Worm (Caenorhabditis elegans) whole organism, young adult: ENCODE measurements around the gene pat-12.

Experiments used
- C17E4.6 ChIP-seq: fragments of 200-800 bp; sonication (Bioruptor generic); IDR thresholded peaks from 2 replicates; pipeline ENCODE4 v1.3.6; 2022; ENCODE audit warnings: missing genetic modification reagents, missing genetic modification characterization, missing compliant biosample characterization
- F10E7.11 ChIP-seq: sonication (generic microtip); optimal IDR thresholded peaks from 2 replicates; lab custom pipeline; 2017; ENCODE audit warnings: mild to moderate bottlenecking, missing genetic modification characterization, moderate library complexity, missing compliant biosample characterization
- F23B12.7 ChIP-seq: sonication (generic microtip); optimal IDR thresholded peaks from 2 replicates; lab custom pipeline; 2017; ENCODE audit warnings: missing genetic modification characterization, mild to moderate bottlenecking, missing compliant biosample characterization, antibody characterized with exemption, moderate library complexity; ENCODE audit not compliant: insufficient read depth
- F33H1.4 ChIP-seq: fragments of 200-800 bp; sonication (Bioruptor generic); IDR thresholded peaks from 2 replicates; pipeline ENCODE4 v1.3.6; 2022; ENCODE audit warnings: missing genetic modification reagents, missing genetic modification characterization, missing compliant biosample characterization
- F39B2.1 ChIP-seq: fragments of 200-800 bp; sonication (Bioruptor generic); IDR thresholded peaks from 2 replicates; pipeline ENCODE4 v1.3.6; 2022; ENCODE audit warnings: missing genetic modification reagents, missing genetic modification characterization, missing compliant biosample characterization
- F57A8.1 ChIP-seq: fragments of 200-800 bp; sonication (Bioruptor generic); optimal IDR thresholded peaks from 2 replicates; lab custom pipeline; 2018; ENCODE audit warnings: mild to moderate bottlenecking, missing genetic modification characterization, moderate library complexity, missing compliant biosample characterization
- K12H6.12 ChIP-seq: fragments of 200-800 bp; sonication (Bioruptor generic); optimal IDR thresholded peaks from 2 replicates; lab custom pipeline; 2018; ENCODE audit warnings: mild to moderate bottlenecking, missing genetic modification characterization, missing compliant biosample characterization
- T07F8.4 ChIP-seq: sonication (generic microtip); optimal IDR thresholded peaks from 2 replicates; lab custom pipeline; 2016; ENCODE audit warnings: mild to moderate bottlenecking, missing genetic modification characterization, moderate library complexity, missing compliant biosample characterization
- T26A5.8 ChIP-seq: sonication (generic microtip); optimal IDR thresholded peaks from 2 replicates; lab custom pipeline; 2016; ENCODE audit warnings: missing genetic modification characterization, missing compliant biosample characterization
- akir-1 ChIP-seq: fragments of 200-800 bp; sonication (Bioruptor generic); optimal IDR thresholded peaks from 2 replicates; lab custom pipeline; 2018; ENCODE audit warnings: mild to moderate bottlenecking, missing genetic modification characterization, moderate library complexity, missing compliant biosample characterization
- aptf-2 ChIP-seq: fragments of 200-800 bp; sonication (Bioruptor generic); conservative IDR thresholded peaks from 2 replicates; pipeline ENCODE4 v1.3.6; 2022; ENCODE audit warnings: missing genetic modification reagents, missing genetic modification characterization, missing compliant biosample characterization
- aptf-3 ChIP-seq: fragments of 200-800 bp; sonication (Bioruptor generic); IDR thresholded peaks from 2 replicates; pipeline ENCODE4 v1.3.6; 2022; ENCODE audit warnings: missing genetic modification characterization, missing compliant biosample characterization
- atf-7 ChIP-seq: sonication (generic microtip); optimal IDR thresholded peaks from 2 replicates; lab custom pipeline; 2017; ENCODE audit warnings: mild to moderate bottlenecking, missing genetic modification characterization, missing compliant biosample characterization
- attf-5 ChIP-seq: fragments of 200-800 bp; sonication (Bioruptor generic); optimal IDR thresholded peaks from 2 replicates; lab custom pipeline; 2018; ENCODE audit warnings: mild to moderate bottlenecking, missing genetic modification characterization, missing compliant biosample characterization
- cebp-1 ChIP-seq, 2 experiments: fragments of 200-800 bp in 1 of 2; sonication (Bioruptor generic) in 1 of 2; sonication (generic microtip) in 1 of 2; IDR thresholded peaks in 1 of 2; optimal IDR thresholded peaks in 1 of 2; 2 replicates each; pipeline versions ENCODE4 v1.3.6 to Lab custom; 2017 to 2022; ENCODE audit warnings: missing compliant biosample characterization in 2 of 2, missing genetic modification characterization in 2 of 2, mild to moderate bottlenecking in 1 of 2, missing genetic modification reagents in 1 of 2, moderate library complexity in 1 of 2
- ceh-100 ChIP-seq: fragments of 200-800 bp; sonication (Bioruptor generic); IDR thresholded peaks from 2 replicates; pipeline ENCODE4 v1.3.6; 2022; ENCODE audit warnings: missing genetic modification reagents, missing genetic modification characterization, missing compliant biosample characterization
- ceh-58 ChIP-seq: fragments of 200-800 bp; sonication (Bioruptor generic); IDR thresholded peaks from 2 replicates; pipeline ENCODE4 v1.3.6; 2022; ENCODE audit warnings: missing genetic modification characterization, missing compliant biosample characterization
- dpl-1 ChIP-seq: fragments of 150-350 bp; optimal IDR thresholded peaks from 2 replicates; lab custom pipeline; 2014; ENCODE audit warnings: missing biosample characterization, missing genetic modification reagents, missing genetic modification characterization
- efl-1 ChIP-seq: fragments of 150-350 bp; optimal IDR thresholded peaks from 2 replicates; lab custom pipeline; 2014; ENCODE audit warnings: missing biosample characterization, missing genetic modification reagents, missing genetic modification characterization
- egrh-3 ChIP-seq: fragments of 200-800 bp; sonication (Bioruptor generic); IDR thresholded peaks from 2 replicates; pipeline ENCODE4 v1.3.6; 2022; ENCODE audit warnings: missing genetic modification reagents, missing genetic modification characterization, missing compliant biosample characterization
- gei-17 ChIP-seq: fragments of 200-800 bp; sonication (Bioruptor generic); optimal IDR thresholded peaks from 2 replicates; lab custom pipeline; 2018; ENCODE audit warnings: mild to moderate bottlenecking, missing genetic modification characterization, missing compliant biosample characterization
- hlh-12 ChIP-seq: sonication (generic microtip); optimal IDR thresholded peaks from 2 replicates; lab custom pipeline; 2016; ENCODE audit warnings: missing genetic modification characterization, missing compliant biosample characterization
- lag-1 ChIP-seq: fragments of 200-800 bp; sonication (Bioruptor generic); IDR thresholded peaks from 2 replicates; pipeline ENCODE4 v1.3.6; 2022; ENCODE audit warnings: missing genetic modification reagents, missing genetic modification characterization, missing compliant biosample characterization
- let-526 ChIP-seq: fragments of 200-800 bp; sonication (Bioruptor generic); IDR thresholded peaks from 2 replicates; pipeline ENCODE4 v1.3.6; 2022; ENCODE audit warnings: missing genetic modification reagents, missing genetic modification characterization, missing compliant biosample characterization
- let-607 ChIP-seq, 2 experiments: fragments of 200-800 bp in 1 of 2; sonication (Bioruptor generic) in 1 of 2; sonication (generic microtip) in 1 of 2; optimal IDR thresholded peaks; 2 replicates each; lab custom pipeline; 2016 to 2018; ENCODE audit warnings: mild to moderate bottlenecking in 2 of 2, missing compliant biosample characterization in 2 of 2, missing genetic modification characterization in 2 of 2, moderate library complexity in 2 of 2, missing genotype in 1 of 2
- lin-26 ChIP-seq: fragments of 200-800 bp; sonication (Bioruptor generic); IDR thresholded peaks from 2 replicates; pipeline ENCODE4 v1.3.6; 2022; ENCODE audit warnings: missing genetic modification reagents, missing genetic modification characterization, missing compliant biosample characterization
- lin-35 ChIP-seq, 3 experiments: fragments of 150-350 bp in 2 of 3; sonication (generic microtip) in 1 of 3; optimal IDR thresholded peaks; 2 replicates each; lab custom pipeline; 2014 to 2018; ENCODE audit warnings: missing biosample characterization in 3 of 3, missing genetic modification characterization in 3 of 3, missing genetic modification reagents in 3 of 3
- lin-40 ChIP-seq: sonication (generic microtip); optimal IDR thresholded peaks from 2 replicates; lab custom pipeline; 2016; ENCODE audit warnings: missing genetic modification characterization, mild to moderate bottlenecking, missing compliant biosample characterization, missing genotype, missing genetic modification reagents
- madf-3 ChIP-seq: fragments of 200-800 bp; sonication (Bioruptor generic); IDR thresholded peaks from 2 replicates; pipeline ENCODE4 v1.3.6; 2022; ENCODE audit warnings: missing genetic modification reagents, missing genetic modification characterization, missing compliant biosample characterization
- madf-6 ChIP-seq: fragments of 200-800 bp; sonication (Bioruptor generic); IDR thresholded peaks from 2 replicates; pipeline ENCODE4 v1.3.6; 2022; ENCODE audit warnings: missing genetic modification reagents, missing genetic modification characterization, missing compliant biosample characterization
- mcd-1 ChIP-seq: fragments of 200-800 bp; sonication (Bioruptor generic); IDR thresholded peaks from 2 replicates; pipeline ENCODE4 v1.3.6; 2022; ENCODE audit warnings: missing genetic modification reagents, missing genetic modification characterization, missing compliant biosample characterization
- mxl-1 ChIP-seq: sonication (generic microtip); optimal IDR thresholded peaks from 2 replicates; lab custom pipeline; 2016; ENCODE audit warnings: missing genetic modification characterization, missing compliant biosample characterization
- nfya-1 ChIP-seq: sonication (generic microtip); optimal IDR thresholded peaks from 2 replicates; lab custom pipeline; 2017; ENCODE audit warnings: antibody characterized with exemption, missing compliant biosample characterization, missing genetic modification characterization, borderline replicate concordance; ENCODE audit not compliant: insufficient read depth
- nfyb-1 ChIP-seq: fragments of 200-800 bp; sonication (Bioruptor generic); IDR thresholded peaks from 2 replicates; pipeline ENCODE4 v1.3.6; 2022; ENCODE audit warnings: missing genetic modification reagents, missing genetic modification characterization, missing compliant biosample characterization
- nhr-120 ChIP-seq: fragments of 200-800 bp; sonication (Bioruptor generic); IDR thresholded peaks from 2 replicates; pipeline ENCODE4 v1.3.6; 2022; ENCODE audit warnings: missing genetic modification characterization, missing compliant biosample characterization
- nhr-179 ChIP-seq: sonication (generic microtip); optimal IDR thresholded peaks from 2 replicates; lab custom pipeline; 2016; ENCODE audit warnings: mild to moderate bottlenecking, missing genetic modification characterization, missing compliant biosample characterization
- nhr-90 ChIP-seq: sonication (generic microtip); optimal IDR thresholded peaks from 2 replicates; lab custom pipeline; 2016; ENCODE audit warnings: missing genotype, mild to moderate bottlenecking, missing genetic modification characterization, missing compliant biosample characterization
- rcor-1 ChIP-seq: fragments of 200-800 bp; sonication (Bioruptor generic); IDR thresholded peaks from 2 replicates; pipeline ENCODE4 v1.3.6; 2022; ENCODE audit warnings: missing genetic modification reagents, missing genetic modification characterization, missing compliant biosample characterization
- rec-8 ChIP-seq, 2 experiments: sonication (generic microtip); optimal IDR thresholded peaks; 2 replicates each; lab custom pipeline; 2016; ENCODE audit warnings: mild to moderate bottlenecking in 2 of 2, missing genetic modification characterization in 2 of 2, missing genetic modification reagents in 2 of 2, missing genotype in 2 of 2, missing biosample characterization in 1 of 2, missing compliant biosample characterization in 1 of 2, moderate library complexity in 1 of 2
- sdz-38 ChIP-seq: sonication (generic microtip); optimal IDR thresholded peaks from 2 replicates; lab custom pipeline; 2016; ENCODE audit warnings: missing genotype, missing genetic modification characterization, missing compliant biosample characterization
- sea-2 ChIP-seq: fragments of 200-800 bp; sonication (Bioruptor generic); IDR thresholded peaks from 2 replicates; pipeline ENCODE4 v1.3.6; 2022; ENCODE audit warnings: missing genetic modification characterization, missing compliant biosample characterization
- snpc-1.1 ChIP-seq: sonication (generic microtip); optimal IDR thresholded peaks from 2 replicates; lab custom pipeline; 2017; ENCODE audit warnings: missing genetic modification characterization, mild to moderate bottlenecking, missing compliant biosample characterization, antibody characterized with exemption, moderate library complexity, missing genotype, missing genetic modification reagents; ENCODE audit not compliant: insufficient read depth
- somi-1 ChIP-seq: fragments of 200-800 bp; sonication (Bioruptor generic); optimal IDR thresholded peaks from 2 replicates; lab custom pipeline; 2018; ENCODE audit warnings: mild to moderate bottlenecking, missing genetic modification characterization, missing compliant biosample characterization
- tlf-1 ChIP-seq: fragments of 200-800 bp; sonication (Bioruptor generic); optimal IDR thresholded peaks from 2 replicates; lab custom pipeline; 2018; ENCODE audit warnings: mild to moderate bottlenecking, missing genetic modification characterization, missing compliant biosample characterization
- unc-62 ChIP-seq: fragments of 150-350 bp; optimal IDR thresholded peaks from 2 replicates; lab custom pipeline; 2014; ENCODE audit warnings: missing biosample characterization, missing genetic modification reagents, missing genetic modification characterization
- zfh-2 ChIP-seq: fragments of 200-800 bp; sonication (Bioruptor generic); conservative IDR thresholded peaks from 2 replicates; pipeline ENCODE4 v1.3.6; 2022; ENCODE audit warnings: missing genetic modification reagents, missing genetic modification characterization, missing compliant biosample characterization
- ztf-18 ChIP-seq: sonication (generic microtip); optimal IDR thresholded peaks from 2 replicates; lab custom pipeline; 2016; ENCODE audit warnings: missing genotype, mild to moderate bottlenecking, missing genetic modification characterization, missing compliant biosample characterization
- ztf-28 ChIP-seq: fragments of 200-800 bp; sonication (Bioruptor generic); IDR thresholded peaks from 2 replicates; pipeline ENCODE4 v1.3.6; 2022; ENCODE audit warnings: missing genetic modification reagents, missing genetic modification characterization, missing compliant biosample characterization

Gene pat-12

ce11 chrIII:783254-783753 lies 31.1 kb upstream of the pat-12 start, which contains the start of the genes dagl-2 and ppm-1.G (continued):
- no peak for TF ChIP-seq dpl-1 (GFP tag; lab: Kevin White, UChicago)
- TF ChIP-seq F57A8.1 (GFP tag; lab: Kevin White, UChicago) = no peak
- no peak for TF ChIP-seq hlh-12 (tag; lab: Kevin White, UChicago)
- no peak for TF ChIP-seq mxl-1
- no peak for TF ChIP-seq egrh-3 (GFP tag; lab: Robert Waterston, UW)
- TF ChIP-seq aptf-3 (GFP tag; lab: Robert Waterston, UW) = no peak
- peak in 1 of 2 experiments; percentile 2 for TF ChIP-seq let-607 (tag; optimal IDR thresholded peaks at IDR 0.05; lab: Kevin White, UChicago)
- no peak for TF ChIP-seq ceh-100 (GFP tag; lab: Robert Waterston, UW)
- no peak for TF ChIP-seq sdz-38 (tag; lab: Kevin White, UChicago)
- TF ChIP-seq madf-3 (GFP tag; lab: Robert Waterston, UW) = no peak
- TF ChIP-seq unc-62 = no peak
- no peak for TF ChIP-seq snpc-1.1
- TF ChIP-seq mcd-1 = peak; percentile 91
- TF ChIP-seq rec-8 (tag; optimal IDR thresholded peaks at IDR 0.05; lab: Kevin White, UChicago) = peak in 1 of 2 experiments; percentile 3
- TF ChIP-seq F10E7.11 (tag; lab: Kevin White, UChicago) = no peak
- TF ChIP-seq K12H6.12 (tag; lab: Kevin White, UChicago) = peak; percentile 30
- no peak for TF ChIP-seq nhr-90
- 0 out of 2 replicates have a peak, but pooled peaks have one; percentile 27 for TF ChIP-seq zfh-2
- TF ChIP-seq F33H1.4 (GFP tag; lab: Robert Waterston, UW) = peak; percentile 47; the same call in 1 of the 2 replicates
- no peak for TF ChIP-seq somi-1 (GFP tag; lab: Kevin White, UChicago)
- TF ChIP-seq aptf-2 = peak; percentile 62; the same call in 1 of the 2 replicates
- no peak for TF ChIP-seq lag-1 (GFP tag; lab: Robert Waterston, UW)
- TF ChIP-seq rcor-1 = no peak
- no peak for TF ChIP-seq C17E4.6 (GFP tag; lab: Robert Waterston, UW)
- no peak for TF ChIP-seq ztf-28 (GFP tag; lab: Robert Waterston, UW)
- TF ChIP-seq nfya-1 (tag; lab: Kevin White, UChicago) = no peak
- TF ChIP-seq nfyb-1 = no peak
- peak; percentile 97 for TF ChIP-seq attf-5 (GFP tag; lab: Kevin White, UChicago)
- TF ChIP-seq T26A5.8 (tag; lab: Kevin White, UChicago) = no peak
- no peak for TF ChIP-seq lin-35 (GFP tag; optimal IDR thresholded peaks at IDR 0.05; lab: Kevin White, UChicago)
- TF ChIP-seq efl-1 = no peak
- peak; percentile 97 for TF ChIP-seq cebp-1 (GFP tag; IDR thresholded peaks at IDR 0.05; lab: Robert Waterston, UW)
- peak; percentile 99 for TF ChIP-seq cebp-1 (tag; optimal IDR thresholded peaks at IDR 0.05; lab: Kevin White, UChicago)
- no peak for TF ChIP-seq nhr-179 (tag; lab: Kevin White, UChicago)
- no peak for TF ChIP-seq atf-7 (tag; lab: Kevin White, UChicago)
- TF ChIP-seq tlf-1 (GFP tag; lab: Kevin White, UChicago) = no peak
- peak; percentile 51; the same call in 1 of the 2 replicates for TF ChIP-seq madf-6 (GFP tag; lab: Robert Waterston, UW)
- no peak for TF ChIP-seq akir-1 (GFP tag; lab: Kevin White, UChicago)
- TF ChIP-seq T07F8.4 (tag; lab: Kevin White, UChicago) = no peak
- TF ChIP-seq F23B12.7 (tag; lab: Kevin White, UChicago) = peak; percentile 63
- no peak for TF ChIP-seq ceh-58 (GFP tag; lab: Robert Waterston, UW)
- no peak for TF ChIP-seq gei-17 (GFP tag; lab: Kevin White, UChicago)
- no peak for TF ChIP-seq let-526 (GFP tag; lab: Robert Waterston, UW)
- no peak for TF ChIP-seq sea-2 (GFP tag; lab: Robert Waterston, UW)
- peak; percentile 44 for TF ChIP-seq ztf-18
- TF ChIP-seq lin-40 = peak; percentile 52
- TF ChIP-seq lin-26 (GFP tag; lab: Robert Waterston, UW) = no peak
- TF ChIP-seq nhr-120 (GFP tag; lab: Robert Waterston, UW) = no peak
- TF ChIP-seq F39B2.1 = no peak
